Fruit fly (Drosophila melanogaster) whole organism, embryonic: Measurements from ENCODE around the gene CG4660.

ENCODE experiments used
- CG14965 ChIP-seq: fragments of 200-800 bp; sonication (Bioruptor generic); optimal IDR thresholded peaks from 2 replicates; lab custom pipeline; 2016; ENCODE audit warnings: missing biosample characterization, missing genetic modification characterization, borderline replicate concordance
- CG3163 ChIP-seq: fragments of 200-800 bp; sonication (Bioruptor generic); optimal IDR thresholded peaks from 3 replicates; lab custom pipeline; 2016; ENCODE audit warnings: missing biosample characterization, missing genetic modification characterization
- CG9215 ChIP-seq: fragments of 200-800 bp; sonication (Bioruptor generic); IDR thresholded peaks from 2 replicates; pipeline ENCODE4 v1.3.6; 2022; ENCODE audit warnings: missing biosample characterization, missing genetic modification characterization
- Drgx ChIP-seq: fragments of 200-800 bp; sonication (Bioruptor generic); IDR thresholded peaks from 2 replicates; pipeline ENCODE4 v1.3.6; 2022; ENCODE audit warnings: missing biosample characterization, missing genetic modification characterization
- cwo ChIP-seq: fragments of 200-800 bp; sonication (Bioruptor generic); optimal IDR thresholded peaks from 3 replicates; lab custom pipeline; 2017; ENCODE audit warnings: missing biosample characterization, missing genetic modification characterization, mild to moderate bottlenecking, moderate library complexity, missing genetic modification reagents
- dati ChIP-seq: fragments of 200-800 bp; sonication (Bioruptor generic); IDR thresholded peaks from 2 replicates; pipeline ENCODE4 v1.3.6; 2022; ENCODE audit warnings: missing biosample characterization, missing genetic modification characterization
- seq ChIP-seq: fragments of 200-800 bp; sonication (Bioruptor generic); IDR thresholded peaks from 2 replicates; pipeline ENCODE4 v1.3.6; 2022; ENCODE audit warnings: missing biosample characterization, missing genetic modification characterization
- sr ChIP-seq: fragments of 200-800 bp; sonication (Bioruptor generic); IDR thresholded peaks from 3 replicates; pipeline ENCODE4 v1.3.6; 2022; ENCODE audit warnings: missing biosample characterization, missing genetic modification characterization

dm6 chrX:6059135-6059824, 21.9 kb downstream of the CG4660 start:
- TF ChIP-seq sr (GFP tag; lab: Robert Waterston, UW) (no peak), CG3163 (no peak), dati (GFP tag; lab: Robert Waterston, UW) (no peak), CG14965 (GFP tag; lab: Kevin White, UChicago) (no peak), CG9215 (GFP tag; lab: Robert Waterston, UW) (no peak), seq (no peak), Drgx (peak; percentile 65; the same call in 1 of the 2 replicates), cwo (GFP tag; lab: Kevin White, UChicago) (no peak)
